Worm (Caenorhabditis elegans) whole organism, late embryonic: ENCODE measurements around the gene C35B1.8.
A peak's percentile ranks its signal among the peaks of the same experiment; 100 is the strongest.

ENCODE experiments used
- C38D4.7 ChIP-seq: fragments of 200-800 bp; sonication (Bioruptor generic); optimal IDR thresholded peaks from 2 replicates; lab custom pipeline; 2018; ENCODE audit warnings: mild to moderate bottlenecking, missing genetic modification characterization, moderate library complexity, missing compliant biosample characterization
- F13H6.1 ChIP-seq: sonication (generic microtip); optimal IDR thresholded peaks from 2 replicates; lab custom pipeline; 2016; ENCODE audit warnings: missing genetic modification characterization, missing compliant biosample characterization
- K09A11.1 ChIP-seq: sonication (generic microtip); optimal IDR thresholded peaks from 2 replicates; lab custom pipeline; 2017; ENCODE audit warnings: antibody characterized with exemption, mild to moderate bottlenecking, missing genetic modification characterization, missing compliant biosample characterization; ENCODE audit not compliant: insufficient read depth
- Y22D7AL.16 ChIP-seq: sonication (generic microtip); optimal IDR thresholded peaks from 2 replicates; lab custom pipeline; 2016; ENCODE audit warnings: missing genetic modification characterization, missing compliant biosample characterization
- ahr-1 ChIP-seq: sonication (generic microtip); optimal IDR thresholded peaks from 2 replicates; lab custom pipeline; 2016; ENCODE audit warnings: missing genetic modification characterization, missing compliant biosample characterization
- ceh-14 ChIP-seq: sonication (generic microtip); optimal IDR thresholded peaks from 2 replicates; lab custom pipeline; 2016; ENCODE audit warnings: missing genotype, missing genetic modification characterization, missing compliant biosample characterization
- ceh-19 ChIP-seq: fragments of 200-800 bp; sonication (Bioruptor generic); optimal IDR thresholded peaks from 2 replicates; lab custom pipeline; 2018; ENCODE audit warnings: mild to moderate bottlenecking, missing genetic modification characterization, missing compliant biosample characterization
- ceh-2 ChIP-seq: sonication (generic microtip); optimal IDR thresholded peaks from 2 replicates; lab custom pipeline; 2016; ENCODE audit warnings: missing genotype, missing genetic modification characterization, missing compliant biosample characterization
- ceh-22 ChIP-seq: sonication (generic microtip); optimal IDR thresholded peaks from 2 replicates; lab custom pipeline; 2017; ENCODE audit warnings: missing biosample characterization, missing genetic modification characterization
- ceh-30 ChIP-seq: fragments of 150-350 bp; optimal IDR thresholded peaks from 2 replicates; lab custom pipeline; 2014; ENCODE audit warnings: missing biosample characterization, missing genetic modification characterization
- ceh-31 ChIP-seq: sonication (generic microtip); optimal IDR thresholded peaks from 2 replicates; lab custom pipeline; 2016; ENCODE audit warnings: missing genetic modification characterization, missing compliant biosample characterization
- ceh-34 ChIP-seq: sonication (generic microtip); optimal IDR thresholded peaks from 2 replicates; lab custom pipeline; 2016; ENCODE audit warnings: mild to moderate bottlenecking, missing genetic modification characterization, missing compliant biosample characterization
- ceh-45 ChIP-seq: fragments of 200-800 bp; sonication (Bioruptor generic); IDR thresholded peaks from 2 replicates; pipeline ENCODE4 v1.3.6; 2022; ENCODE audit warnings: missing genetic modification reagents, missing genetic modification characterization, missing compliant biosample characterization
- ceh-48 ChIP-seq: sonication (generic microtip); optimal IDR thresholded peaks from 2 replicates; lab custom pipeline; 2016; ENCODE audit warnings: missing genetic modification characterization, inconsistent platforms, missing compliant biosample characterization
- che-1 ChIP-seq: sonication (generic microtip); optimal IDR thresholded peaks from 2 replicates; lab custom pipeline; 2016; ENCODE audit warnings: mild to moderate bottlenecking, missing genetic modification characterization, missing compliant biosample characterization
- dmd-4 ChIP-seq: sonication (generic microtip); optimal IDR thresholded peaks from 2 replicates; lab custom pipeline; 2016; ENCODE audit warnings: borderline replicate concordance, missing genetic modification characterization, missing compliant biosample characterization
- dve-1 ChIP-seq: sonication (generic microtip); optimal IDR thresholded peaks from 2 replicates; lab custom pipeline; 2017; ENCODE audit warnings: antibody characterized with exemption, mild to moderate bottlenecking, missing genetic modification characterization, missing compliant biosample characterization
- elt-2 ChIP-seq: sonication (generic microtip); optimal IDR thresholded peaks from 2 replicates; lab custom pipeline; 2016; ENCODE audit warnings: missing genetic modification reagents, missing genetic modification characterization, missing compliant biosample characterization
- elt-4 ChIP-seq: sonication (generic microtip); optimal IDR thresholded peaks from 2 replicates; lab custom pipeline; 2016; ENCODE audit warnings: missing genetic modification characterization, missing compliant biosample characterization
- ets-4 ChIP-seq: sonication (generic microtip); optimal IDR thresholded peaks from 2 replicates; lab custom pipeline; 2016; ENCODE audit warnings: missing genetic modification characterization, missing compliant biosample characterization
- fax-1 ChIP-seq: sonication (generic microtip); optimal IDR thresholded peaks from 2 replicates; lab custom pipeline; 2016; ENCODE audit warnings: missing genotype, missing genetic modification characterization, missing compliant biosample characterization
- fkh-6 ChIP-seq: sonication (generic microtip); optimal IDR thresholded peaks from 2 replicates; lab custom pipeline; 2016; ENCODE audit warnings: missing genetic modification characterization, missing compliant biosample characterization
- gmeb-2 ChIP-seq: sonication (generic microtip); optimal IDR thresholded peaks from 2 replicates; lab custom pipeline; 2016; ENCODE audit warnings: missing genetic modification characterization, inconsistent platforms, missing compliant biosample characterization
- hlh-13 ChIP-seq: fragments of 200-800 bp; sonication (Bioruptor generic); optimal IDR thresholded peaks from 2 replicates; lab custom pipeline; 2018; ENCODE audit warnings: mild to moderate bottlenecking, missing genetic modification characterization, missing compliant biosample characterization
- hlh-15 ChIP-seq: sonication (generic microtip); optimal IDR thresholded peaks from 2 replicates; lab custom pipeline; 2016; ENCODE audit warnings: missing genetic modification characterization, missing compliant biosample characterization
- hlh-6 ChIP-seq: sonication (generic microtip); optimal IDR thresholded peaks from 2 replicates; lab custom pipeline; 2016; ENCODE audit warnings: missing genotype, missing genetic modification characterization, missing compliant biosample characterization
- hlh-8 ChIP-seq: sonication (generic microtip); optimal IDR thresholded peaks from 2 replicates; lab custom pipeline; 2016; ENCODE audit warnings: missing genotype, missing genetic modification characterization, missing compliant biosample characterization
- lim-6 ChIP-seq: sonication (generic microtip); optimal IDR thresholded peaks from 2 replicates; lab custom pipeline; 2016; ENCODE audit warnings: missing genetic modification characterization, missing compliant biosample characterization
- madf-2 ChIP-seq: sonication (generic microtip); optimal IDR thresholded peaks from 2 replicates; lab custom pipeline; 2017; ENCODE audit warnings: missing genetic modification characterization, missing compliant biosample characterization
- nfya-1 ChIP-seq: sonication (generic microtip); optimal IDR thresholded peaks from 2 replicates; lab custom pipeline; 2017; ENCODE audit warnings: missing genetic modification characterization, mild to moderate bottlenecking, missing compliant biosample characterization, antibody characterized with exemption, moderate library complexity
- nhr-232 ChIP-seq: sonication (generic microtip); optimal IDR thresholded peaks from 2 replicates; lab custom pipeline; 2016; ENCODE audit warnings: missing genetic modification characterization, missing compliant biosample characterization
- npax-4 ChIP-seq: sonication (generic microtip); optimal IDR thresholded peaks from 2 replicates; lab custom pipeline; 2016; ENCODE audit warnings: missing genetic modification characterization, missing compliant biosample characterization
- odd-2 ChIP-seq: sonication (generic microtip); optimal IDR thresholded peaks from 2 replicates; lab custom pipeline; 2017; ENCODE audit warnings: antibody characterized with exemption, mild to moderate bottlenecking, missing genetic modification characterization, missing compliant biosample characterization
- pag-3 ChIP-seq: sonication (generic microtip); optimal IDR thresholded peaks from 2 replicates; lab custom pipeline; 2016; ENCODE audit warnings: missing compliant biosample characterization, missing genetic modification characterization, borderline replicate concordance
- pat-9 ChIP-seq: fragments of 200-800 bp; sonication (Bioruptor generic); optimal IDR thresholded peaks from 2 replicates; lab custom pipeline; 2018; ENCODE audit warnings: mild to moderate bottlenecking, missing genetic modification characterization, moderate library complexity, missing compliant biosample characterization
- pax-1 ChIP-seq: fragments of 150-350 bp; optimal IDR thresholded peaks from 2 replicates; lab custom pipeline; 2014; ENCODE audit warnings: missing biosample characterization, missing genetic modification characterization
- pha-4 ChIP-seq: fragments of 150-350 bp; optimal IDR thresholded peaks from 2 replicates; lab custom pipeline; 2018; ENCODE audit warnings: missing biosample characterization, missing genetic modification reagents, missing genetic modification characterization
- pros-1 ChIP-seq: fragments of 150-350 bp; optimal IDR thresholded peaks from 2 replicates; lab custom pipeline; 2014; ENCODE audit warnings: missing biosample characterization, missing genetic modification reagents, missing genetic modification characterization
- sdc-2 ChIP-seq: sonication (generic microtip); optimal IDR thresholded peaks from 2 replicates; lab custom pipeline; 2016; ENCODE audit warnings: missing genotype, missing genetic modification characterization, missing compliant biosample characterization
- sox-2 ChIP-seq: fragments of 200-800 bp; sonication (Bioruptor generic); IDR thresholded peaks from 2 replicates; pipeline ENCODE4 v1.3.6; 2022; ENCODE audit warnings: missing genetic modification reagents, missing genetic modification characterization, missing compliant biosample characterization
- syd-9 ChIP-seq: sonication (generic microtip); optimal IDR thresholded peaks from 2 replicates; lab custom pipeline; 2016; ENCODE audit warnings: mild to moderate bottlenecking, missing genetic modification characterization, moderate library complexity, missing compliant biosample characterization
- ttx-3 ChIP-seq: sonication (generic microtip); optimal IDR thresholded peaks from 2 replicates; lab custom pipeline; 2016; ENCODE audit warnings: missing genetic modification reagents, missing genetic modification characterization, missing compliant biosample characterization
- unc-3 ChIP-seq, 2 experiments: fragments of 200-800 bp in 1 of 2; sonication (Bioruptor generic) in 1 of 2; sonication (generic microtip) in 1 of 2; conservative IDR thresholded peaks in 1 of 2; optimal IDR thresholded peaks in 1 of 2; 2 replicates each; pipeline versions ENCODE4 v1.3.6 to Lab custom; 2016 to 2022; ENCODE audit warnings: missing compliant biosample characterization in 2 of 2, missing genetic modification characterization in 2 of 2, missing genetic modification reagents in 1 of 2
- unc-55 ChIP-seq: sonication (generic microtip); optimal IDR thresholded peaks from 2 replicates; lab custom pipeline; 2017; ENCODE audit warnings: missing biosample characterization, missing genetic modification reagents, missing genetic modification characterization
- unc-86 ChIP-seq: sonication (generic microtip); optimal IDR thresholded peaks from 2 replicates; lab custom pipeline; 2016; ENCODE audit warnings: missing genetic modification characterization, missing compliant biosample characterization
- zip-5 ChIP-seq: sonication (generic microtip); optimal IDR thresholded peaks from 2 replicates; lab custom pipeline; 2016; ENCODE audit warnings: missing genetic modification characterization, missing compliant biosample characterization

C35B1.8 gene

ce11 chrIV:4042274-4042673, 36.5 kb downstream of the C35B1.8 start, which contains the start of gene cdc-73 (continued):
- TF ChIP-seq ceh-31 = peak; percentile 87
- no peak for TF ChIP-seq hlh-15 (tag; lab: Kevin White, UChicago)
- TF ChIP-seq lim-6 (tag; lab: Kevin White, UChicago) = peak; percentile 2
- TF ChIP-seq ceh-14 = peak; percentile 55
- no peak for TF ChIP-seq pros-1 (tag; lab: Kevin White, UChicago)
- TF ChIP-seq gmeb-2 = no peak

ce11 chrIV:4041006-4041405, 37.8 kb downstream of the C35B1.8 start:
- TF ChIP-seq ttx-3 (tag; lab: Kevin White, UChicago) = no peak
- TF ChIP-seq ceh-2 = no peak
- TF ChIP-seq elt-2 (tag; lab: Kevin White, UChicago) = no peak
- TF ChIP-seq syd-9 = no peak
- no peak for TF ChIP-seq pha-4
- no peak for TF ChIP-seq elt-4 (tag; lab: Kevin White, UChicago)
- no peak for TF ChIP-seq Y22D7AL.16 (tag; lab: Kevin White, UChicago)
- no peak for TF ChIP-seq pag-3 (tag; lab: Kevin White, UChicago)
- no peak for TF ChIP-seq dve-1 (tag; lab: Kevin White, UChicago)
- TF ChIP-seq hlh-6 (tag; lab: Kevin White, UChicago) = no peak
- no peak for TF ChIP-seq fkh-6 (tag; lab: Kevin White, UChicago)
- no peak for TF ChIP-seq C38D4.7
- no peak for TF ChIP-seq odd-2 (tag; lab: Kevin White, UChicago)
- TF ChIP-seq zip-5 (tag; lab: Kevin White, UChicago) = no peak
- TF ChIP-seq sdc-2 (tag; lab: Kevin White, UChicago) = no peak

ce11 chrIV:4039984-4040383, 38.8 kb downstream of the C35B1.8 start, which contains the start of gene F35F11.2:
Gene F35F11.2 (plus strand): TSS chrIV:4040284.
- TF ChIP-seq hlh-13 (GFP tag; lab: Kevin White, UChicago) = no peak
- no peak for TF ChIP-seq fax-1

DNA sequence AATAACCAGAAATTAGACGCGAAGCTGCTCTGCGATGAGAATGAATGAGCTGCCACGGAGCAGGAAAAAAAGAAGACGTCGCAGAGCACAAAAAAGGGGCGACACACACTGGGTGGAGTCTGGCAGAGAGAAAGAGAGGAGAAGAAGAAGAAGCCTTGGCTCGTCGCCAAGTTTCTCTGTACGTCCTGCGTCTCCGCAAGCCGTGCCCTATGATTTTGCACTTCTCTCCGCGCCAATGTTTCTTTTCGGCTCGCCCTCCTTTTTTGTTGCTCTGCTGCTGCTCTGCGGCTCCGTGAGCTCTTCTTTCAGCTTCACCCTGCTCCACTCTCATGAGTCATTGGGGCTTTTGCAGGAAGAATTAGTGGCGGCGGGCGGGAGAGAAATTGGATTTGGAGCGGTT, 43.9 kb downstream of the C35B1.8 start, which contains the start of gene hlh-30:
Gene hlh-30, minus strand, starts transcription at position 69 of the 400 bp plus-strand sequence.
- TF ChIP-seq elt-2 (tag; lab: Kevin White, UChicago) (no peak), ceh-22 (no peak), F13H6.1 (tag; lab: Kevin White, UChicago) (no peak), sdc-2 (tag; lab: Kevin White, UChicago) (peak; percentile 37), lim-6 (tag; lab: Kevin White, UChicago) (no peak), nfya-1 (no peak), ceh-30 (tag; lab: Kevin White, UChicago) (no peak), elt-4 (tag; lab: Kevin White, UChicago) (no peak), ceh-34 (tag; lab: Kevin White, UChicago) (no peak), ceh-48 (tag; lab: Kevin White, UChicago) (no peak), sox-2 (GFP tag; lab: Robert Waterston, UW) (no peak), ceh-19 (GFP tag; lab: Kevin White, UChicago) (no peak), che-1 (no peak), pax-1 (tag; lab: Kevin White, UChicago) (no peak), dmd-4 (tag; lab: Kevin White, UChicago) (no peak), ceh-14 (peak; percentile 42), ceh-45 (GFP tag; lab: Robert Waterston, UW) (no peak), unc-3 (GFP tag; conservative IDR thresholded peaks at IDR 0.05; lab: Robert Waterston, UW) (no peak), unc-3 (tag; optimal IDR thresholded peaks at IDR 0.05; lab: Kevin White, UChicago) (no peak), ahr-1 (tag; lab: Kevin White, UChicago) (no peak), gmeb-2 (no peak), hlh-15 (tag; lab: Kevin White, UChicago) (no peak), ceh-31 (peak; percentile 70), npax-4 (tag; lab: Kevin White, UChicago) (no peak), K09A11.1 (tag; lab: Kevin White, UChicago) (no peak), syd-9 (no peak), ceh-2 (no peak), ttx-3 (tag; lab: Kevin White, UChicago) (no peak), unc-55 (GFP tag; lab: Kevin White, UChicago) (no peak), pat-9 (no peak), ets-4 (no peak), hlh-8 (tag; lab: Kevin White, UChicago) (no peak), madf-2 (tag; lab: Kevin White, UChicago) (no peak), zip-5 (tag; lab: Kevin White, UChicago) (no peak), fkh-6 (tag; lab: Kevin White, UChicago) (no peak), unc-86 (tag; lab: Kevin White, UChicago) (no peak), nhr-232 (tag; lab: Kevin White, UChicago) (no peak)
